Worm (Caenorhabditis elegans): ENCODE results near the gene C45G7.4.

ce11 chrIV:2463311-2463710, 30.5 kb downstream of the C45G7.4 start, which contains the start of gene cdh-10:
- no peak for TF ChIP-seq med-1 (GFP tag; optimal IDR thresholded peaks at IDR 0.05; ENCODE audit: insufficient read depth)
- TF ChIP-seq ref-1 (GFP tag; conservative IDR thresholded peaks at IDR 0.05): no peak
- TF ChIP-seq tab-1 (GFP tag; IDR thresholded peaks at IDR 0.05): no peak
- no peak for TF ChIP-seq cog-1 (tag; optimal IDR thresholded peaks at IDR 0.05)
